Fruit fly (Drosophila melanogaster) S2 (cell line): ENCODE data around the gene CG5561.

ENCODE experiments used
- CG8478 ChIP-seq: fragments of >200 bp; optimal IDR thresholded peaks from 2 replicates; lab custom pipeline; 2018
- CTCF ChIP-seq, 2 experiments: fragments of >200 bp; optimal IDR thresholded peaks; 2 replicates each; lab custom pipeline; 2018

DNA sequence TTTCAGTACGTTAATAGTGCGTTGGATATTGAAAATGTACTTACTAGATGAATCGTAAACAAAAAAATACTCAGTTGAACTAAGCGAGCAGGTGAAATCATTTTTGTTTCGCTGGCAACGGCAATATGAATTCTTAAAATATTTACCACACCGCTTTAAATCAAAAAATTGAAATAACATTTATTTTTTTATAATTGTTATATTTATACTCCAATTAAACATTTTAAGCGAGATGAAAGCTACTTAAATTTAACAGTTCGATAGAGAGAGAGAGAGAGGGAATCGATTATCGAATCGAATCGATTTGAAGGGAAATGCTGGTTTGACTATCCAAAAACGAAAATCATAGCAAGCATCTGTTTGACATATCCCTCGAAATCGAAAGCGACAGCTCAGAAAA, 9.8 kb downstream of the CG5561 start, which contains the start of the genes CG33922 and Cdlc2:
- TF ChIP-seq CG8478 (lab: Kevin White, UChicago) (no peak), CTCF (optimal IDR thresholded peaks at IDR 0.05; lab: Kevin White, UChicago) (no peak)
